Fruit fly (Drosophila melanogaster): ENCODE data around the gene tgy.

DNA sequence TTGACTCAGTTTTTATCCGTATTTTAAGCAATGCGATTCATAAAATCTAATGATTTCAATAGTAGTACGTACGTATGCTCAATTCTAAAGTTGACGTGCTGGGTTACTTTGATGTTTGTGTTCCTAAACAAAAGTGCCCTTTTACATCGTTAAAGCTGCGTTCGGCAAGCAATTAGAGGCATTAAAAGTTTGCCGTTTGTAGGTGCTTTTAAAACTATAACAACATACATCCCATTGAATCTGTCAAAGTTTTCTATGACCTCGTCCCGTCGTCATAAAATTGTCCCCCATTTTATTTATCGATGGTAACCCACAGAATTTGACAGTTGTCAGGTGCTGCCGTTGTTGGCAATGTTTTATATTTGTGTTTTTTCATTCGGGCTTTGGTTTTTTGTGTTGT is 43.9 kb downstream of the tgy start, which contains the start of gene CG7423:
- TF ChIP-seq emc (GFP tag; optimal IDR thresholded peaks at IDR 0.05) (no peak), wor (GFP tag; IDR thresholded peaks at IDR 0.05) (no peak), CG11456 (GFP tag; IDR thresholded peaks at IDR 0.05) (no peak), CG18262 (tag; optimal IDR thresholded peaks at IDR 0.05) (no peak), E2f2 (GFP tag; IDR thresholded peaks at IDR 0.05) (no peak), CG6654 (GFP tag; optimal IDR thresholded peaks at IDR 0.05) (no peak), CG3847 (GFP tag; IDR thresholded peaks at IDR 0.05) (no peak), Six4 (GFP tag; optimal IDR thresholded peaks at IDR 0.05) (no peak), Adf1 (GFP tag; IDR thresholded peaks at IDR 0.05) (no peak), bab2 (GFP tag; optimal IDR thresholded peaks at IDR 0.05) (no peak), Ets65A (GFP tag) (no peak)
